Fruit fly (Drosophila melanogaster) whole organism, wandering third instar larva: ENCODE data around the gene jv.

Experiments
- Abd-B ChIP-seq: fragments of >200 bp; optimal IDR thresholded peaks from 2 replicates; lab custom pipeline; 2017; ENCODE audit warnings: missing biosample characterization, missing genetic modification characterization
- Sp1 ChIP-seq: fragments of 200-800 bp; sonication (Bioruptor generic); optimal IDR thresholded peaks from 3 replicates; lab custom pipeline; 2019; ENCODE audit warnings: missing biosample characterization, mild to moderate bottlenecking, missing genetic modification characterization, moderate library complexity
- Vsx2 ChIP-seq: fragments of 200-300, 225-300 bp; sonication (Bioruptor generic); optimal IDR thresholded peaks from 2 replicates; lab custom pipeline; 2018; ENCODE audit warnings: missing biosample characterization, missing genetic modification characterization; ENCODE audit not compliant: partially characterized antibody
- br ChIP-seq: fragments of 200-800 bp; sonication (Bioruptor generic); optimal IDR thresholded peaks from 2 replicates; lab custom pipeline; 2016; ENCODE audit warnings: missing biosample characterization, missing genetic modification characterization
- brk ChIP-seq: fragments of 200-800 bp; sonication (Bioruptor generic); optimal IDR thresholded peaks from 2 replicates; lab custom pipeline; 2016; ENCODE audit warnings: missing biosample characterization, mild to moderate bottlenecking, missing genetic modification characterization
- dsf ChIP-seq: sonication (Bioruptor generic); optimal IDR thresholded peaks from 2 replicates; lab custom pipeline; 2016; ENCODE audit warnings: missing biosample characterization, missing genetic modification characterization, borderline replicate concordance
- pan ChIP-seq: fragments of >200 bp; optimal IDR thresholded peaks from 2 replicates; lab custom pipeline; 2017

DNA sequence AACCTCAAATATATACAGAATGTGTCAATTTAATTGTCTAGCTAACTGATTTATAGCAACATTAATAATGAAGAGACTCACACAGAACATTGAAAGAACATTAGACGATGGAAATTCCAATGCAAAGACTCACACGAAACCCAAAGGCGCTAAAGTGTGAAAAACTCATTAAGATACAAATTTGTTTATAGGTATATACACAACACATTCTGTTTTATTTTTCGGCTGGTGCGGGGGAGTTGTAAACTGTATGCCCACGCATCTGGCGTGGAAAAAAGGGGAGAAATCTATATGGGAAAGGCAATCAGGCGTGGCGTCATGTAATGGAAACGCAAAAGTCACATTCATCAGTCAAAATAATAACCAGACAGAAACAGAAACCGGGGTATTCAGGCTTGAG lies 69.6 kb downstream of the jv start:
- TF ChIP-seq brk (GFP tag; lab: Kevin White, UChicago) (no peak), br (GFP tag; lab: Kevin White, UChicago) (no peak), pan (lab: Kevin White, UChicago) (no peak), dsf (GFP tag; lab: Kevin White, UChicago) (no peak), Vsx2 (no peak), Sp1 (GFP tag; lab: Kevin White, UChicago) (no peak), Abd-B (GFP tag; lab: Kevin White, UChicago) (no peak)
